Worm (Caenorhabditis elegans): ENCODE data around the gene C18H7.7.

C18H7.7 gene

DNA sequence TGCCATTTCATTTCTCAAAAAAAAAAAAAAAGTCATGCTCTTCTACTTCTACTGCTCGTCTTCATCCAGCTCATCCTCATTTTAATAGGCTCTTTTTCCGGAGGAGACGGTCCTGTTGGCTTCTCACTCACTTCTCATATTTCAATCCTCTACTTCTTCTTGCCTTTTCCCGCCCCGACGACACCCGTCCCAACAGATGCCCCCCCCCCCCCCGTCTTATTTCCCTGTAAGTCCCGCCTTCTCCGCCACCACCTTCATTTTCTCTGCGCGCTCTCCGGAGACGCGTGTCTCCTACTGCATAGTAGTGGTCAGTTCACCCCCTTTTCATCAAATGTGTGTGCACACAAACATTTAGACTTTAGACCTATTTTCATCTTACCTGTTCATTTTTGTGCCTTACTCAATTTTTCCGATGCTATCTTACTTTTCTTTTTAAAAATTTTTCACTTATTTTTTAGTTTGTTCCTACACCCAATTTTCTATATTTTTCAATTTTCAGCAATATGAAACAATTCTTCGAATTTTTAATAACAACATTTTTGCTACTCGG lies 37.4 kb downstream of the C18H7.7 start, which contains the start of gene efn-4:
efn-4 (plus strand) TSS at position 500 of the 550 bp plus-strand sequence.
- TF ChIP-seq unc-62 (GFP tag; optimal IDR thresholded peaks at IDR 0.05) = no peak

DNA sequence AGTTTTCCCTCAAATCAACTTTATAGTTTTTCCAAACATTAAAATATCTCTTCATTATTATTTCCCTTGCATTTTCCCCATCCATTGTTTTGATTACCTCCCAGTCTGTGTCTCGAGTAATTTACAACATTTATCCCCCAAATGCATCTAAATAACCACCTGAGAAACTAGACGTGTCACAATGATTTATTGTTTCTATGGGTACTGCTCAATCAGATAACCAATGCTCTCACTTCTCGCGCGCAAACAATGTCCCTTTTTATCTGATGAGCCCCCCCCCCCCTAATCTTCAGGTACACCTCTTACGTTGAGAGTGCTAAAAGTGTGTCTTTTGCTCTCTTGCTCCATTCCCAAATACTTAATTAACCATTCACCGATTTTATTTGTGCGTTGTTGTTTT lies 42.2 kb downstream of the C18H7.7 start:
- no peak for TF ChIP-seq unc-62 (GFP tag; optimal IDR thresholded peaks at IDR 0.05)

DNA sequence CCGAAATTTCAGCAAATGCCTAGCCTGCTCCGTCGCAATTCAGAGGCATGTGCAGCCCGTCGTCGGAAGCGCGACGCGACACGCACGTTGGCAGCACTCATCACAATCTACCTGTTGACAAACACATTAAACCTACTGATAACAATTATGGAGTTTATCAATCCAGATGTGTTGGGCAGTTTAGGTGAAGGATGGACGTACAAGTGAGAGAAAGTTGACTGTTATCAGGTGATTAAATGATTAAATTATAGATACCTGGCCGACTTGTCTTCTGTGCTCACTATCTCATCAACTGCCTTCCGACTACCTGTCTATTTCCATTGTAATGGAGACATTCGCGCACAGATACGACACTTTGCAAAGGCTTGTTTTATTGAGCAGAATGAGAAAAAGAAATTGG lies 44.3 kb downstream of the C18H7.7 start:
- TF ChIP-seq unc-62 (GFP tag; optimal IDR thresholded peaks at IDR 0.05) = no peak

DNA sequence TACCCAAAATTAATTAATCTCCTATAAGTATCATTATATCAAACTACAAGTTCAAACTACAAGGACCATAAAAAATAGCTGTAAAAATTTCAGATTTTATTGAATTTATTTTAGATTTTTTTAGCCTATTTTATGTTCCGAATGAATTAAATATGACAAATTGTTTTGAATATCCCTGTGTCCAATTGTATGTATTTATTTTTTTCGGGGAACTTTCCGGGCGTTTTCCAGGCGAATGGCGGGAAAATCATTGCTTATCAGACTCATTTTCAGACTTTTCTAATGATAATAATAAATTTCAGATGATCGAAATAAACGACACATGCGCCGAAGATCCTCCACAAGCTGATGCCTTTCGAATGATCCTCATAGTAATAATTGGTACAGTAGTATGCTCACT lies 48.2 kb downstream of the C18H7.7 start, which contains the start of gene F56A11.4:
F56A11.4 (plus strand) TSS at position 301 of the 400 bp plus-strand sequence.
- TF ChIP-seq unc-62 (GFP tag; optimal IDR thresholded peaks at IDR 0.05) = no peak

DNA sequence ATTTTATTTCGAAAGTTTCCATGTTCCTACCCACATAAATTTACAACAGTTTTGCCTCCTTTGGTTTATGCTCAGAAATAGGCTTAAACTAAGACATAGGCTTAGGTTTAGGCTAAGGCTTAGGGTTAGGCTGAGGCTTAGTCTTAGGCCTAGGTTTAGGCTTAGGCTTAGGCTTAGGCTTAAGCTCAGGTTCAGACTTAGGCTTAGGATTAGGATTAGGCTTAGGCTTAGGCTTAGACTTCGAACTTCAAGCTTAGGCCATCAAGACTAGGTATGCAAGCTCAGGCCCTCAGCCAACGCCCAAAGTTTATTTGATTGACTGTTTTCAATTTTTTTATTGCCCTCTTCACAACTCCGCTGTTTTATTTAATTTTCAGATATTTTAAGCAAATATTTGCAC lies 50.3 kb downstream of the C18H7.7 start:
- TF ChIP-seq unc-62 (GFP tag; optimal IDR thresholded peaks at IDR 0.05) = no peak

Measured in whole organism, dauer.